Fruit fly (Drosophila melanogaster): ENCODE results near the gene kdn.

dm6 chrX:6304203-6304602, 46.2 kb upstream of the kdn start:
- no peak for TF ChIP-seq pan (optimal IDR thresholded peaks at IDR 0.05)
- TF ChIP-seq usp (GFP tag; optimal IDR thresholded peaks at IDR 0.05) = no peak
- TF ChIP-seq psq (optimal IDR thresholded peaks at IDR 0.05) = no peak
